Fruit fly (Drosophila melanogaster) S2 (cell line): ENCODE data around the gene Rpn9.

Experiments
- CG8478 ChIP-seq: fragments of >200 bp; optimal IDR thresholded peaks from 2 replicates; lab custom pipeline; 2018
- CTCF ChIP-seq, 2 experiments: fragments of >200 bp; optimal IDR thresholded peaks; 2 replicates each; lab custom pipeline; 2018

- TF ChIP-seq CG8478 = no peak
- no peak for TF ChIP-seq CTCF (optimal IDR thresholded peaks at IDR 0.05; lab: Kevin White, UChicago)
These were observed 48.2 kb upstream of the Rpn9 start, which contains the start of the genes Nup98-96 and mbc for dm6 chr3R:23781466-23781935.
